Fruit fly (Drosophila melanogaster) whole organism, wandering third instar larva: Measurements from ENCODE around the gene CG8132.
A peak's percentile ranks its signal among the peaks of the same experiment; 100 is the strongest.

ENCODE experiments used
- Abd-B ChIP-seq: fragments of >200 bp; optimal IDR thresholded peaks from 2 replicates; lab custom pipeline; 2017; ENCODE audit warnings: missing biosample characterization, missing genetic modification characterization
- CG32264 ChIP-seq: fragments of 200-800 bp; sonication (Bioruptor generic); optimal IDR thresholded peaks from 2 replicates; lab custom pipeline; 2016; ENCODE audit warnings: missing biosample characterization, missing genetic modification characterization
- CrebA ChIP-seq: fragments of 200-800 bp; sonication (Bioruptor generic); optimal IDR thresholded peaks from 2 replicates; lab custom pipeline; 2016; ENCODE audit warnings: missing biosample characterization, mild to moderate bottlenecking, missing genetic modification characterization, borderline replicate concordance
- Dfd ChIP-seq: fragments of >200 bp; optimal IDR thresholded peaks from 2 replicates; lab custom pipeline; 2017; ENCODE audit warnings: missing biosample characterization, missing genetic modification characterization
- Dif ChIP-seq: fragments of 200-275, 200-300 bp; sonication (Bioruptor generic); optimal IDR thresholded peaks from 2 replicates; lab custom pipeline; 2018; ENCODE audit warnings: missing biosample characterization, missing genetic modification characterization; ENCODE audit not compliant: partially characterized antibody
- GATAd ChIP-seq: sonication (Bioruptor generic); optimal IDR thresholded peaks from 2 replicates; lab custom pipeline; 2016; ENCODE audit warnings: missing biosample characterization, missing genetic modification characterization
- HLH106 ChIP-seq: fragments of 200-800 bp; optimal IDR thresholded peaks from 3 replicates; lab custom pipeline; 2019; ENCODE audit warnings: missing biosample characterization, mild to moderate bottlenecking, missing genetic modification characterization, moderate library complexity
- Hnf4 ChIP-seq: fragments of 200-800 bp; sonication (Bioruptor generic); optimal IDR thresholded peaks from 2 replicates; lab custom pipeline; 2016; ENCODE audit warnings: missing biosample characterization, mild to moderate bottlenecking, missing genetic modification characterization
- Hr78 ChIP-seq: fragments of >200 bp; optimal IDR thresholded peaks from 2 replicates; lab custom pipeline; 2017; ENCODE audit warnings: missing biosample characterization, missing genetic modification characterization
- Hr83 ChIP-seq: fragments of 200-300 bp; sonication (Bioruptor generic); optimal IDR thresholded peaks from 2 replicates; lab custom pipeline; 2016; ENCODE audit warnings: missing biosample characterization, mild to moderate bottlenecking, missing genetic modification characterization, moderate library complexity; ENCODE audit not compliant: poor library complexity, severe bottlenecking
- Jra ChIP-seq: sonication (Bioruptor generic); optimal IDR thresholded peaks from 2 replicates; lab custom pipeline; 2016; ENCODE audit warnings: missing biosample characterization, missing genetic modification characterization
- Myc ChIP-seq: fragments of >200 bp; optimal IDR thresholded peaks from 2 replicates; lab custom pipeline; 2017
- N ChIP-seq: fragments of >200 bp; optimal IDR thresholded peaks from 2 replicates; lab custom pipeline; 2018; ENCODE audit warnings: missing biosample characterization, missing external identifiers, missing genetic modification characterization
- OdsH ChIP-seq: fragments of 200-800 bp; sonication (Bioruptor generic); optimal IDR thresholded peaks from 2 replicates; lab custom pipeline; 2016; ENCODE audit warnings: missing biosample characterization, mild to moderate bottlenecking, missing genetic modification characterization
- Rel ChIP-seq, 2 experiments: fragments of 200-800 bp; sonication (Bioruptor generic) in 1 of 2; optimal IDR thresholded peaks; 2 replicates in 1 of 2; 3 replicates in 1 of 2; lab custom pipeline; 2016 to 2019; ENCODE audit warnings: mild to moderate bottlenecking in 2 of 2, missing biosample characterization in 2 of 2, missing genetic modification characterization in 2 of 2, moderate library complexity in 1 of 2
- Sp1 ChIP-seq: fragments of 200-800 bp; sonication (Bioruptor generic); optimal IDR thresholded peaks from 3 replicates; lab custom pipeline; 2019; ENCODE audit warnings: missing biosample characterization, mild to moderate bottlenecking, missing genetic modification characterization, moderate library complexity
- Vsx2 ChIP-seq: fragments of 200-300, 225-300 bp; sonication (Bioruptor generic); optimal IDR thresholded peaks from 2 replicates; lab custom pipeline; 2018; ENCODE audit warnings: missing biosample characterization, missing genetic modification characterization; ENCODE audit not compliant: partially characterized antibody
- br ChIP-seq: fragments of 200-800 bp; sonication (Bioruptor generic); optimal IDR thresholded peaks from 2 replicates; lab custom pipeline; 2016; ENCODE audit warnings: missing biosample characterization, missing genetic modification characterization
- brk ChIP-seq: fragments of 200-800 bp; sonication (Bioruptor generic); optimal IDR thresholded peaks from 2 replicates; lab custom pipeline; 2016; ENCODE audit warnings: missing biosample characterization, mild to moderate bottlenecking, missing genetic modification characterization
- dl ChIP-seq, 2 experiments: fragments of 175-275, 200-275 bp in 1 of 2; fragments of 200-275 bp in 1 of 2; sonication (Bioruptor generic); optimal IDR thresholded peaks; lab custom pipeline; 2018; ENCODE audit warnings: mild to moderate bottlenecking in 2 of 2, missing biosample characterization in 2 of 2, missing genetic modification characterization in 2 of 2, moderate library complexity in 2 of 2; ENCODE audit not compliant: partially characterized antibody in 2 of 2, insufficient read depth in 1 of 2
- dmrt93B ChIP-seq: fragments of 200-800 bp; sonication (Bioruptor generic); optimal IDR thresholded peaks from 2 replicates; lab custom pipeline; 2018; ENCODE audit warnings: missing biosample characterization, mild to moderate bottlenecking, missing genetic modification characterization
- dsf ChIP-seq: sonication (Bioruptor generic); optimal IDR thresholded peaks from 2 replicates; lab custom pipeline; 2016; ENCODE audit warnings: missing biosample characterization, missing genetic modification characterization, borderline replicate concordance
- ey ChIP-seq: fragments of 200-800 bp; sonication (Bioruptor generic); optimal IDR thresholded peaks from 2 replicates; lab custom pipeline; 2016; ENCODE audit warnings: missing biosample characterization, missing genetic modification characterization
- foxo ChIP-seq, 2 experiments: fragments of 200-800 bp; sonication (Bioruptor generic); optimal IDR thresholded peaks; 2 replicates in 1 of 2; 3 replicates in 1 of 2; lab custom pipeline; 2016 to 2017; ENCODE audit warnings: missing biosample characterization in 2 of 2, missing genetic modification characterization in 2 of 2
- h ChIP-seq: fragments of 200-800 bp; sonication (Bioruptor generic); optimal IDR thresholded peaks from 3 replicates; lab custom pipeline; 2016; ENCODE audit warnings: missing biosample characterization, mild to moderate bottlenecking, missing genetic modification characterization
- jim ChIP-seq: fragments of 175-275, 200-325 bp; sonication (Bioruptor generic); optimal IDR thresholded peaks from 2 replicates; lab custom pipeline; 2016; ENCODE audit warnings: missing biosample characterization, mild to moderate bottlenecking, missing genetic modification characterization
- lola ChIP-seq: fragments of >200 bp; optimal IDR thresholded peaks from 2 replicates; lab custom pipeline; 2017; ENCODE audit warnings: missing biosample characterization, missing genetic modification characterization
- pan ChIP-seq: fragments of >200 bp; optimal IDR thresholded peaks from 2 replicates; lab custom pipeline; 2017
- psq ChIP-seq: fragments of 200-800 bp; sonication (Bioruptor generic); optimal IDR thresholded peaks from 3 replicates; lab custom pipeline; 2017; ENCODE audit warnings: missing biosample characterization, mild to moderate bottlenecking, missing genetic modification characterization, moderate library complexity
- rgr ChIP-seq: fragments of 200-800 bp; sonication (Bioruptor generic); optimal IDR thresholded peaks from 3 replicates; lab custom pipeline; 2016; ENCODE audit warnings: missing biosample characterization, mild to moderate bottlenecking, missing genetic modification characterization
- sage ChIP-seq: fragments of 200-800 bp; sonication (Bioruptor generic); optimal IDR thresholded peaks from 2 replicates; lab custom pipeline; 2016; ENCODE audit warnings: missing biosample characterization, mild to moderate bottlenecking, missing genetic modification characterization
- sv ChIP-seq: fragments of 200-800 bp; sonication (Bioruptor generic); optimal IDR thresholded peaks from 3 replicates; lab custom pipeline; 2016; ENCODE audit warnings: missing biosample characterization, missing genetic modification characterization
- usp ChIP-seq: fragments of >200 bp; optimal IDR thresholded peaks from 2 replicates; lab custom pipeline; 2017; ENCODE audit warnings: missing biosample characterization, missing genetic modification characterization
- woc ChIP-seq: sonication (Bioruptor generic); optimal IDR thresholded peaks from 2 replicates; lab custom pipeline; 2016; ENCODE audit warnings: missing biosample characterization, mild to moderate bottlenecking, missing genetic modification characterization

The CG8132 gene

dm6 chr3R:9394385-9395042 is 6.8 kb upstream of the CG8132 start, which contains the start of gene FER:
Gene FER (minus strand): TSS chr3R:9394546.
- TF ChIP-seq sage (GFP tag; lab: Kevin White, UChicago) = peak; percentile 31
- no peak for TF ChIP-seq Jra (GFP tag; lab: Kevin White, UChicago)
- peak; percentile 13 for TF ChIP-seq Myc (lab: Kevin White, UChicago)
- TF ChIP-seq Hnf4 (GFP tag; lab: Kevin White, UChicago) = peak; percentile 57
- no peak for TF ChIP-seq Vsx2 (GFP tag; lab: Kevin White, UChicago)
- peak; percentile 46 for TF ChIP-seq brk (GFP tag; lab: Kevin White, UChicago)
- no peak for TF ChIP-seq Rel (GFP tag; optimal IDR thresholded peaks at IDR 0.05; lab: Kevin White, UChicago)
- TF ChIP-seq Rel (tag; optimal IDR thresholded peaks at IDR 0.05; lab: Kevin White, UChicago) = peak; percentile 86
- peak; percentile 34 for TF ChIP-seq jim
- peak; percentile 89 for TF ChIP-seq Dif (GFP tag; lab: Kevin White, UChicago)
- TF ChIP-seq Hr83 (GFP tag; lab: Kevin White, UChicago) = peak; percentile 27
- peak; percentile 64 for TF ChIP-seq woc (GFP tag; lab: Kevin White, UChicago)
- TF ChIP-seq h = peak; percentile 35
- peak; percentile 15 for TF ChIP-seq HLH106 (tag; lab: Kevin White, UChicago)
- peak; percentile 71 to 87 for TF ChIP-seq dl (GFP tag; optimal IDR thresholded peaks at IDR 0.05; lab: Kevin White, UChicago; ENCODE audit: insufficient read depth in 1 of 2, partially characterized antibody in 2 of 2)
- TF ChIP-seq sv = peak; percentile 18
- peak; percentile 7 for TF ChIP-seq br (GFP tag; lab: Kevin White, UChicago)
- peak; percentile 38 for TF ChIP-seq Sp1 (GFP tag; lab: Kevin White, UChicago)
- TF ChIP-seq foxo (GFP tag; optimal IDR thresholded peaks at IDR 0.05; lab: Kevin White, UChicago) = no peak
- peak; percentile 13 for TF ChIP-seq OdsH (GFP tag; lab: Kevin White, UChicago)
- no peak for TF ChIP-seq Dfd
- no peak for TF ChIP-seq N (GFP tag; lab: Kevin White, UChicago)
- peak; percentile 32 for TF ChIP-seq rgr (GFP tag; lab: Kevin White, UChicago)
- TF ChIP-seq, all 38 proteins: peak for 17

- TF ChIP-seq br (GFP tag; lab: Kevin White, UChicago) (no peak), OdsH (GFP tag; lab: Kevin White, UChicago) (no peak), Abd-B (GFP tag; lab: Kevin White, UChicago) (no peak), lola (GFP tag; lab: Kevin White, UChicago) (no peak), GATAd (GFP tag; lab: Kevin White, UChicago) (no peak), Sp1 (GFP tag; lab: Kevin White, UChicago) (no peak), usp (no peak), CrebA (no peak), Dif (GFP tag; lab: Kevin White, UChicago) (no peak)
Observed at dm6 chr3R:9395998-9396397, 5.3 kb upstream of the CG8132 start.

dm6 chr3R:9397890-9398289 is 3.4 kb upstream of the CG8132 start, which contains the start of gene Or85f:
Gene Or85f (plus strand): TSS chr3R:9398190.
- TF ChIP-seq N (GFP tag; lab: Kevin White, UChicago) (no peak), Hr78 (no peak), HLH106 (tag; lab: Kevin White, UChicago) (no peak), foxo (GFP tag; optimal IDR thresholded peaks at IDR 0.05; lab: Kevin White, UChicago) (no peak), Vsx2 (GFP tag; lab: Kevin White, UChicago) (no peak), Dif (GFP tag; lab: Kevin White, UChicago) (no peak), CrebA (no peak), CG32264 (GFP tag; lab: Kevin White, UChicago) (no peak), psq (GFP tag; lab: Kevin White, UChicago) (no peak), brk (GFP tag; lab: Kevin White, UChicago) (no peak), dl (GFP tag; optimal IDR thresholded peaks at IDR 0.05; lab: Kevin White, UChicago; ENCODE audit: insufficient read depth in 1 of 2, partially characterized antibody in 2 of 2) (no peak), Jra (GFP tag; lab: Kevin White, UChicago) (no peak), pan (no peak), Abd-B (GFP tag; lab: Kevin White, UChicago) (no peak), dmrt93B (GFP tag; lab: Kevin White, UChicago) (no peak), h (no peak), sv (no peak), dsf (GFP tag; lab: Kevin White, UChicago) (no peak), ey (GFP tag; lab: Kevin White, UChicago) (no peak)
